Worm (Caenorhabditis elegans): ENCODE measurements around the gene Y53C12A.3.

ce11 chrII:9753056-9753455 lies 47.0 kb upstream of the Y53C12A.3 start, which contains the start of gene Y53C12B.7:
- TF ChIP-seq lin-15B (tag; optimal IDR thresholded peaks at IDR 0.05) (no peak), F26F4.8 (GFP tag; conservative IDR thresholded peaks at IDR 0.05) (no peak), nhr-28 (tag; optimal IDR thresholded peaks at IDR 0.05) (no peak), nhr-25 (tag; optimal IDR thresholded peaks at IDR 0.05; ENCODE audit: borderline replicate concordance, insufficient read depth) (no peak), snpc-4 (tag; optimal IDR thresholded peaks at IDR 0.05) (no peak), aly-2 (tag; optimal IDR thresholded peaks at IDR 0.05) (no peak), zfp-2 (tag; optimal IDR thresholded peaks at IDR 0.05) (no peak), pqm-1 (tag; optimal IDR thresholded peaks at IDR 0.05) (no peak), F49E8.2 (tag; optimal IDR thresholded peaks at IDR 0.05; ENCODE audit: borderline replicate concordance) (no peak)
